Fruit fly (Drosophila melanogaster) whole organism, embryonic: ENCODE data around the gene CG10602.

Source experiments
- CG1603 ChIP-seq: fragments of 200-800 bp; sonication (Bioruptor generic); optimal IDR thresholded peaks from 2 replicates; lab custom pipeline; 2019; ENCODE audit warnings: missing biosample characterization, mild to moderate bottlenecking, missing genetic modification characterization, moderate library complexity
- CG16813 ChIP-seq: fragments of 200-800 bp; sonication (Bioruptor generic); IDR thresholded peaks from 3 replicates; pipeline ENCODE4 v1.3.6; 2022; ENCODE audit warnings: missing biosample characterization, missing genetic modification characterization; ENCODE audit not compliant: partially characterized antibody
- CG9817 ChIP-seq: fragments of 200-800 bp; sonication (Bioruptor generic); optimal IDR thresholded peaks from 2 replicates; lab custom pipeline; 2018; ENCODE audit warnings: missing biosample characterization, mild to moderate bottlenecking, missing genetic modification characterization, moderate library complexity
- dmrt11E ChIP-seq: fragments of 200-800 bp; sonication (Bioruptor generic); optimal IDR thresholded peaks from 3 replicates; lab custom pipeline; 2018; ENCODE audit warnings: missing biosample characterization, mild to moderate bottlenecking, missing genetic modification characterization, moderate library complexity
- sim ChIP-seq: fragments of 200-800 bp; sonication (Bioruptor generic); IDR thresholded peaks from 2 replicates; pipeline ENCODE4 v1.3.6; 2022; ENCODE audit warnings: missing biosample characterization, missing genetic modification characterization
- tap ChIP-seq: fragments of 200-800 bp; optimal IDR thresholded peaks from 3 replicates; lab custom pipeline; 2019; ENCODE audit warnings: missing biosample characterization, mild to moderate bottlenecking, missing genetic modification characterization, moderate library complexity
- tio ChIP-seq: fragments of 200-800 bp; sonication (Bioruptor generic); optimal IDR thresholded peaks from 2 replicates; lab custom pipeline; 2017; ENCODE audit warnings: missing biosample characterization, missing genetic modification characterization, inconsistent platforms

DNA sequence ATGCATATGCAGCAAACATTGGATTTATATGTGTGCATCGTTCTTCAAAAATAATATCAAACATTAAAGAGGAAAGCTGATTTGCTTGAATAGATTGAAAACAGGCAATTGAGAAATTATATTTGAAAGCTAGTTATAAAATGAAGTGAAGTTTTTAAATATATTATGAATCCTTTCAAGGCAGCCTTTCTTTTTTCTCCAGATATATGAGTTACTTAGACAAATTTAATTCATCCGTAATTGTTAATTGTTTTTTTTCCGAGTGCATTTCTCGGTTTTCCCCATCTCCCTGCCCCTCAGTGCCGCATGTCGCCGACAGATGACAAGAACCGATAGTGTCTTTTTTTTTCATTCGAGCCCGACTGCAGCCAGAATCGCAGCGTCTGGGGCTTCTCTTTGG lies 12.8 kb upstream of the CG10602 start:
- peak; percentile 81 for TF ChIP-seq dmrt11E (tag; lab: Kevin White, UChicago)
- no peak for TF ChIP-seq CG9817 (tag; lab: Kevin White, UChicago)
- no peak for TF ChIP-seq tap (tag; lab: Kevin White, UChicago)
- TF ChIP-seq CG1603 (tag; lab: Kevin White, UChicago): no peak
- no peak for TF ChIP-seq CG16813
- no peak for TF ChIP-seq sim (GFP tag; lab: Robert Waterston, UW)
- TF ChIP-seq tio (GFP tag; lab: Kevin White, UChicago): peak; percentile 18
